Fruit fly (Drosophila melanogaster): Measurements from ENCODE around the gene CG14095.
"Not testable (repeated sequence)": the region's sequence is repeated elsewhere in the genome, so short reads cannot be mapped to it uniquely, and the experiment has no call there.

CG14095 gene

dm6 chr3L:19497135-19497534 is 32.6 kb upstream of the CG14095 start:
- TF ChIP-seq CG13204 (GFP tag; optimal IDR thresholded peaks at IDR 0.05): no peak

DNA sequence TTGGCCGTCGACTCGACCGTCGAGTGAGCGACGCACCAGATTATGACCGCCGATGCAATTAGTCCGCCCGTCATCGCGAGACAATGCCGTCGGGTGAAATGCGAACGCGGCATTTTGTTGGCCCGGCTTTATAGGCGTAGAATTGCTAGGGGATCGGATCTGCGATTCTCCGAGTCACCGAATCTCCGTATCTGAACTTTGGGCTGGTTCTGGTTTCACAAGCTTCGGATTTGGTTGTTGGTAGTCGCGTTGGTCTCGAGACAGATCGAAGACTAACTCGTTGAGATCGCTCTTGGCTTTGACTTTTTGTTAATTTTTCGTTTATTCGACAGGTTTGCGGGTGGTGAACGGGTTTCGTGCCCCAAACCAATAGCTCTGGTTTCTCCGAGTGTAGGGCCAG is 32.0 kb upstream of the CG14095 start:
- TF ChIP-seq fd96Ca (GFP tag; IDR thresholded peaks at IDR 0.05) (no peak), CG13204 (GFP tag; optimal IDR thresholded peaks at IDR 0.05) (peak; percentile 6), CG8301 (tag; optimal IDR thresholded peaks at IDR 0.05) (no peak), EcR (GFP tag; optimal IDR thresholded peaks at IDR 0.05) (no peak), CG4496 (GFP tag; IDR thresholded peaks at IDR 0.05) (0 out of 3 replicates have a peak, but pooled peaks have one; percentile 11), CG12605 (GFP tag; IDR thresholded peaks at IDR 0.05) (no peak), CG14655 (GFP tag; optimal IDR thresholded peaks at IDR 0.05) (peak; percentile 8), Pif1A (GFP tag; optimal IDR thresholded peaks at IDR 0.05) (no peak)

DNA sequence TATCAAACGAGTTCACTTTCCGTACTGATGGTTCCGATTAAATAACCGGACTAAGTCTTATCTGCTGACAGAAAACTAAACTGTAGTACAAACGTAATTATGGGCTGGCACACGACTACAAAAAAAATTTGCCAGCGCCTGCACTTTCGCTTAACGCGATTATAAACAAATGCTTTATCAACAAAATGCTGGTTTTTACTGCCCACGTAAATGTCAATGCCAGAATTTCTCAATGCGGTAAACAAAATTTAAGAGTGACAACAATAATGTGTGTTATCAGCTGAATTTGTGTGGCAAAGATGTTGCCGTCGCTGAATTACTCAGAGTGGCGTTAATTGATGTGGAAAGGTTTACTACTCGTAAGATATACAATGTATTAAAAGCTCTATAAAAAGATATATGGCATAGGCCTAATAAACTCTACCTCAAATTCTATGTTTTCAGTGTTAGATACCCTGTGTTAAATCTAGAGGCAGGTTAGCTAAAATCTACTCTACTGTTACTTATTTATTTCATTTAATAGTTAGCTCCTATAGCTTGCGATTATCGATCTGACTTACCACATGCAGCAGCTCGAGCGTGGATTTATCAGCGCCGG is 31.5 kb upstream of the CG14095 start:
- TF ChIP-seq CG15710 (tag; optimal IDR thresholded peaks at IDR 0.05) (no peak), CG32121 (GFP tag; IDR thresholded peaks at IDR 0.05) (no peak), CG34367 (tag; optimal IDR thresholded peaks at IDR 0.05) (no peak), Ets98B (GFP tag; IDR thresholded peaks at IDR 0.05) (no peak), Snoo (tag; optimal IDR thresholded peaks at IDR 0.05) (no peak), CG4496 (GFP tag; IDR thresholded peaks at IDR 0.05) (no peak), CG13204 (GFP tag; optimal IDR thresholded peaks at IDR 0.05) (no peak), CG14655 (GFP tag; optimal IDR thresholded peaks at IDR 0.05) (no peak), D1 (tag; optimal IDR thresholded peaks at IDR 0.05) (no peak), gl (tag; optimal IDR thresholded peaks at IDR 0.05) (no peak)

DNA sequence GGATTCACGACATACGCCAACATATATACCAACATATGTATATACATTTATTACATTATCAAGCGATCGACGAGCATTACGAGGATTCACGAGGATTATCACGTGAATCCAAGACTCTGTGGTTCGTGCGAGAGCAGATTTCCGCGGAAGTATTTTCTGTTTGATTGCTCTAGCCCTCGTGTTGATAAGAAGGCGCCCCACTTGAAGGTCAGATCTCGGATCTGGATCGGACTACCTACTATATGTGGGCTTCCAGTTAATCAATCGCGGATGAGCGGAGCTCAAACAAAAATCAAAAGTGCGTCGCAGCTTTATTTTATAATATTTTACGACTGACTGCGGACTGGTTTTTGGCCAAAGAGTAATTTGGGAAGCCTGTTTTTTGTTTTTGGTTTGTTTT is 30.4 kb upstream of the CG14095 start:
- TF ChIP-seq CG8159 (tag; optimal IDR thresholded peaks at IDR 0.05) (no peak), fd96Ca (GFP tag; IDR thresholded peaks at IDR 0.05) (no peak), CG14655 (GFP tag; optimal IDR thresholded peaks at IDR 0.05) (no peak), gl (tag; optimal IDR thresholded peaks at IDR 0.05) (no peak), CG34367 (tag; optimal IDR thresholded peaks at IDR 0.05) (no peak)

DNA sequence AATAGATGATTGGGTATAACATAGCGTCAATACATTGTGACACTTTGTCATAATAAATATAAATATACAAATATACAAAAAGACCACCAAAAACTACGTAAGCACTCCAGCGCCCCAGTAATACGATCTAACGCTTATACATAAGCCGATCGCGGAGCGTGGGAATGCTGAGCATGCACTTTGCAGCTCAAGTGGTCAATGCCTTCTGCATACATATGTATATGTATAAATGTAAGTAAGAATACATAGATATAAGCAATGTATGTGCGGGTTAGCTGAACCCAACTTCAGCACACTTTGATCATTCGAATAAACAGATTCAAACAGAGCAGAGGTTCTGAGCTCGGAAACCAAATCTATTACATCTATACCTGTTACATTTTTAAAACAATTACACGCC is 22.7 kb upstream of the CG14095 start, which contains the start of gene CG32212:
CG32212 (plus strand) TSS at position 301 of the 400 bp plus-strand sequence.
- not testable (repeated sequence) for TF ChIP-seq CG32121 (GFP tag; IDR thresholded peaks at IDR 0.05); CG15710 (tag; optimal IDR thresholded peaks at IDR 0.05); CG13204 (GFP tag; optimal IDR thresholded peaks at IDR 0.05)

- TF ChIP-seq CG8301 (tag; optimal IDR thresholded peaks at IDR 0.05) (no peak), CG12605 (GFP tag; IDR thresholded peaks at IDR 0.05) (no peak)
These were observed 21.8 kb upstream of the CG14095 start, which contains the start of gene brv1 for dm6 chr3L:19486398-19486797. brv1 (minus strand) TSS chr3L:19486498.

DNA sequence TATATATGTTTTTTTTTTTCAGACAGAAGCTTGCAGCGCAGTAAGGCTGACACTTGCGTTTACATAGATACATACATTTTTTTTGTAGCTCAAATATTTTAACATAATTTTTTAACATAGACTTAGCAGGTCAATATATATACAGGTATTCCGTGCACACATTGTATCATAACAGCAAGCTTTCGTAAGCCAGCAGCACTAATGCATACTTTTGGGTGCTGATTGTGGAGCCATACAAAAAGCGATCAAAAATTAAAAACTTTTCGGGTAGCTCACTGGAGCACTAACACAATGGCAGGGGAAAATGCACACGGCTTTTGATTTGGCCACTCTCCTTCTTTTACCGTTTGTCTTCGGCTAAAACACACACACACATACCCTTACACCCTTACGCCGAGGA is 18.4 kb upstream of the CG14095 start:
- TF ChIP-seq CG8301 (tag; optimal IDR thresholded peaks at IDR 0.05) (no peak), CG17806 (tag; optimal IDR thresholded peaks at IDR 0.05) (no peak), Ets98B (GFP tag; IDR thresholded peaks at IDR 0.05) (no peak), Snoo (tag; optimal IDR thresholded peaks at IDR 0.05) (no peak), D1 (tag; optimal IDR thresholded peaks at IDR 0.05) (no peak), CG14655 (GFP tag; optimal IDR thresholded peaks at IDR 0.05) (no peak), fd96Ca (GFP tag; IDR thresholded peaks at IDR 0.05) (no peak), gl (tag; optimal IDR thresholded peaks at IDR 0.05) (no peak)

DNA sequence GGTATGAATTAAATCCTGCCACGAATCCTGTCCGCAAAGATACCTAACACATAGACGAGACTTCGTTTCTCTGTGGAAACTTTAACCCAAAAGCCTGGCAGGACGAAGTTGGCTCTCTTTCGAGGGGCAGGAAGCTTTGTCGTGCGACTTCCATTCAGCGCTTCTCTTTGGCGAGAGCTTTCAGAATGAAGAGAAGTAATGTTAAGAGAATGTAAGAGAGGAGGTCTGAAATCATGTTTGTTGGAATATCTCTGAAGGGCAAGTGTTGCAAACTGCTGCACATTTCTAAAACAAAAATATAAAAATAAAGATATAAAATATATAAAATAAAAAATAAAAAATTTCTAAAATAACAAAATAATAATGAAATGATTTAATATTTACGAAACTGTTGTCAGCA is 17.5 kb upstream of the CG14095 start:
- TF ChIP-seq CG34367 (tag; optimal IDR thresholded peaks at IDR 0.05) (no peak), CG4496 (GFP tag; IDR thresholded peaks at IDR 0.05) (no peak), Snoo (tag; optimal IDR thresholded peaks at IDR 0.05) (no peak), gl (tag; optimal IDR thresholded peaks at IDR 0.05) (no peak), Pif1A (GFP tag; optimal IDR thresholded peaks at IDR 0.05) (no peak), CG32121 (GFP tag; IDR thresholded peaks at IDR 0.05) (no peak), CG13204 (GFP tag; optimal IDR thresholded peaks at IDR 0.05) (no peak), CG17806 (tag; optimal IDR thresholded peaks at IDR 0.05) (no peak), CG14655 (GFP tag; optimal IDR thresholded peaks at IDR 0.05) (no peak), fd96Ca (GFP tag; IDR thresholded peaks at IDR 0.05) (no peak), CG8301 (tag; optimal IDR thresholded peaks at IDR 0.05) (no peak), rn (GFP tag; IDR thresholded peaks at IDR 0.05) (no peak), Ets98B (GFP tag; IDR thresholded peaks at IDR 0.05) (no peak), CG9948 (tag; optimal IDR thresholded peaks at IDR 0.05) (no peak)

- 0 out of 3 replicates have a peak, but pooled peaks have one; percentile 30 for TF ChIP-seq CG4496 (GFP tag; IDR thresholded peaks at IDR 0.05)
- TF ChIP-seq CG34367 (tag; optimal IDR thresholded peaks at IDR 0.05): no peak
- 0 out of 3 replicates have a peak, but pooled peaks have one; percentile 10 for TF ChIP-seq fd96Ca (GFP tag; IDR thresholded peaks at IDR 0.05)
- no peak for TF ChIP-seq rn (GFP tag; IDR thresholded peaks at IDR 0.05)
- TF ChIP-seq CG8159 (tag; optimal IDR thresholded peaks at IDR 0.05): no peak
These were observed 16.6 kb upstream of the CG14095 start for dm6 chr3L:19481209-19481608.
